Worm (Caenorhabditis elegans) whole organism, late embryonic: ENCODE data around the gene ugt-6.

ENCODE experiments used
- C08G9.2 ChIP-seq: sonication (generic microtip); optimal IDR thresholded peaks from 2 replicates; lab custom pipeline; 2016; ENCODE audit warnings: mild to moderate bottlenecking, missing genetic modification characterization, moderate library complexity, missing compliant biosample characterization
- C38D4.7 ChIP-seq: fragments of 200-800 bp; sonication (Bioruptor generic); optimal IDR thresholded peaks from 2 replicates; lab custom pipeline; 2018; ENCODE audit warnings: mild to moderate bottlenecking, missing genetic modification characterization, moderate library complexity, missing compliant biosample characterization
- F13H6.1 ChIP-seq: sonication (generic microtip); optimal IDR thresholded peaks from 2 replicates; lab custom pipeline; 2016; ENCODE audit warnings: missing genetic modification characterization, missing compliant biosample characterization
- K09A11.1 ChIP-seq: sonication (generic microtip); optimal IDR thresholded peaks from 2 replicates; lab custom pipeline; 2017; ENCODE audit warnings: antibody characterized with exemption, mild to moderate bottlenecking, missing genetic modification characterization, missing compliant biosample characterization; ENCODE audit not compliant: insufficient read depth
- Y22D7AL.16 ChIP-seq: sonication (generic microtip); optimal IDR thresholded peaks from 2 replicates; lab custom pipeline; 2016; ENCODE audit warnings: missing genetic modification characterization, missing compliant biosample characterization
- ama-1 ChIP-seq: fragments of 150-350 bp; optimal IDR thresholded peaks from 2 replicates; lab custom pipeline; 2014
- ceh-18 ChIP-seq: sonication (generic microtip); optimal IDR thresholded peaks from 2 replicates; lab custom pipeline; 2016; ENCODE audit warnings: missing genetic modification characterization, missing compliant biosample characterization
- ceh-19 ChIP-seq: fragments of 200-800 bp; sonication (Bioruptor generic); optimal IDR thresholded peaks from 2 replicates; lab custom pipeline; 2018; ENCODE audit warnings: mild to moderate bottlenecking, missing genetic modification characterization, missing compliant biosample characterization
- ceh-34 ChIP-seq: sonication (generic microtip); optimal IDR thresholded peaks from 2 replicates; lab custom pipeline; 2016; ENCODE audit warnings: mild to moderate bottlenecking, missing genetic modification characterization, missing compliant biosample characterization
- ceh-45 ChIP-seq: fragments of 200-800 bp; sonication (Bioruptor generic); IDR thresholded peaks from 2 replicates; pipeline ENCODE4 v1.3.6; 2022; ENCODE audit warnings: missing genetic modification reagents, missing genetic modification characterization, missing compliant biosample characterization
- ceh-6 ChIP-seq: fragments of 200-800 bp; sonication (Bioruptor generic); optimal IDR thresholded peaks from 2 replicates; lab custom pipeline; 2018; ENCODE audit warnings: mild to moderate bottlenecking, missing genetic modification characterization, missing compliant biosample characterization
- dmd-4 ChIP-seq: sonication (generic microtip); optimal IDR thresholded peaks from 2 replicates; lab custom pipeline; 2016; ENCODE audit warnings: borderline replicate concordance, missing genetic modification characterization, missing compliant biosample characterization
- dve-1 ChIP-seq: sonication (generic microtip); optimal IDR thresholded peaks from 2 replicates; lab custom pipeline; 2017; ENCODE audit warnings: antibody characterized with exemption, mild to moderate bottlenecking, missing genetic modification characterization, missing compliant biosample characterization
- ets-4 ChIP-seq: sonication (generic microtip); optimal IDR thresholded peaks from 2 replicates; lab custom pipeline; 2016; ENCODE audit warnings: missing genetic modification characterization, missing compliant biosample characterization
- fax-1 ChIP-seq: sonication (generic microtip); optimal IDR thresholded peaks from 2 replicates; lab custom pipeline; 2016; ENCODE audit warnings: missing genotype, missing genetic modification characterization, missing compliant biosample characterization
- fkh-10 ChIP-seq: fragments of 150-350 bp; optimal IDR thresholded peaks from 2 replicates; lab custom pipeline; 2014; ENCODE audit warnings: missing biosample characterization, missing genetic modification reagents, missing genetic modification characterization
- fkh-6 ChIP-seq: sonication (generic microtip); optimal IDR thresholded peaks from 2 replicates; lab custom pipeline; 2016; ENCODE audit warnings: missing genetic modification characterization, missing compliant biosample characterization
- gmeb-2 ChIP-seq: sonication (generic microtip); optimal IDR thresholded peaks from 2 replicates; lab custom pipeline; 2016; ENCODE audit warnings: missing genetic modification characterization, inconsistent platforms, missing compliant biosample characterization
- hlh-13 ChIP-seq: fragments of 200-800 bp; sonication (Bioruptor generic); optimal IDR thresholded peaks from 2 replicates; lab custom pipeline; 2018; ENCODE audit warnings: mild to moderate bottlenecking, missing genetic modification characterization, missing compliant biosample characterization
- hlh-30 ChIP-seq: sonication (generic microtip); optimal IDR thresholded peaks from 2 replicates; lab custom pipeline; 2017; ENCODE audit warnings: antibody characterized with exemption, missing genetic modification characterization, missing compliant biosample characterization; ENCODE audit not compliant: insufficient read depth
- hlh-8 ChIP-seq: sonication (generic microtip); optimal IDR thresholded peaks from 2 replicates; lab custom pipeline; 2016; ENCODE audit warnings: missing genotype, missing genetic modification characterization, missing compliant biosample characterization
- mec-3 ChIP-seq: sonication (generic microtip); optimal IDR thresholded peaks from 2 replicates; lab custom pipeline; 2016; ENCODE audit warnings: borderline replicate concordance, missing genetic modification characterization, missing compliant biosample characterization
- nhr-11 ChIP-seq: fragments of 150-350 bp; optimal IDR thresholded peaks from 2 replicates; lab custom pipeline; 2014; ENCODE audit warnings: missing biosample characterization, missing genetic modification characterization
- pha-2 ChIP-seq: sonication (generic microtip); optimal IDR thresholded peaks from 2 replicates; lab custom pipeline; 2017; ENCODE audit warnings: mild to moderate bottlenecking, missing genetic modification characterization, missing compliant biosample characterization
- pha-4 ChIP-seq: fragments of 150-350 bp; optimal IDR thresholded peaks from 2 replicates; lab custom pipeline; 2018; ENCODE audit warnings: missing biosample characterization, missing genetic modification reagents, missing genetic modification characterization
- rnt-1 ChIP-seq: sonication (generic microtip); optimal IDR thresholded peaks from 2 replicates; lab custom pipeline; 2016; ENCODE audit warnings: missing genetic modification characterization, missing compliant biosample characterization
- sdc-2 ChIP-seq: sonication (generic microtip); optimal IDR thresholded peaks from 2 replicates; lab custom pipeline; 2016; ENCODE audit warnings: missing genotype, missing genetic modification characterization, missing compliant biosample characterization
- syd-9 ChIP-seq: sonication (generic microtip); optimal IDR thresholded peaks from 2 replicates; lab custom pipeline; 2016; ENCODE audit warnings: mild to moderate bottlenecking, missing genetic modification characterization, moderate library complexity, missing compliant biosample characterization
- tbx-2 ChIP-seq: sonication (generic microtip); optimal IDR thresholded peaks from 2 replicates; lab custom pipeline; 2016; ENCODE audit warnings: missing genetic modification characterization, missing compliant biosample characterization
- tbx-7 ChIP-seq: sonication (generic microtip); optimal IDR thresholded peaks from 2 replicates; lab custom pipeline; 2016; ENCODE audit warnings: missing genotype, missing genetic modification characterization, missing compliant biosample characterization
- ttx-3 ChIP-seq: sonication (generic microtip); optimal IDR thresholded peaks from 2 replicates; lab custom pipeline; 2016; ENCODE audit warnings: missing genetic modification reagents, missing genetic modification characterization, missing compliant biosample characterization
- unc-42 ChIP-seq: sonication (generic microtip); optimal IDR thresholded peaks from 2 replicates; lab custom pipeline; 2016; ENCODE audit warnings: missing genotype, missing genetic modification characterization, missing compliant biosample characterization
- unc-55 ChIP-seq: sonication (generic microtip); optimal IDR thresholded peaks from 2 replicates; lab custom pipeline; 2017; ENCODE audit warnings: missing biosample characterization, missing genetic modification reagents, missing genetic modification characterization

ugt-6 gene

DNA sequence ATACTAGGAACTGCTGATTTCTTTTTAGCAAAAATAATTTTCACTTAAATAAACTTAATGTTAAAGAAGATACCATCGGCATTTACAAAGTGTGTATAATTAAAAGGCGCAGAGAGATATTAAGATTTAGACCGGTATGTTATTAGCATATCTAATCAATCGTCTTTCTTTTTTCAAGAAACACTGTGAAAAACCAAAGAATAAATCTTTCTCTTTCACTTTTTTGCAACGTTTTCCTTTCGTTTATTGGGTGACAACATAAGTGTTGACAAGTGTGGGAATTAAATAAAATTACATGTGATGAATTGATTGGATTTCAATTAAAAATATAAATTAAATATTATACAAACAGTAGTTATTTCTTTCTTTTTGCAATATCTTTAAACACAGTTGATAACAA, 45.6 kb downstream of the ugt-6 start, which contains the start of gene C15C8.8:
TSS of gene C15C8.8 (minus strand) at position 101 of the 400 bp plus-strand sequence.
- TF ChIP-seq rnt-1 (no peak), hlh-30 (tag; lab: Kevin White, UChicago) (no peak), unc-55 (GFP tag; lab: Kevin White, UChicago) (no peak), dve-1 (tag; lab: Kevin White, UChicago) (no peak), ceh-19 (GFP tag; lab: Kevin White, UChicago) (no peak), fkh-6 (no peak), pha-4 (tag; lab: Kevin White, UChicago) (no peak), fax-1 (no peak), syd-9 (tag; lab: Kevin White, UChicago) (no peak), Y22D7AL.16 (no peak), sdc-2 (tag; lab: Kevin White, UChicago) (no peak), ceh-45 (GFP tag; lab: Robert Waterston, UW) (no peak), ceh-18 (tag; lab: Kevin White, UChicago) (no peak), ets-4 (no peak), ttx-3 (no peak), pha-2 (tag; lab: Kevin White, UChicago) (no peak), fkh-10 (GFP tag; lab: Kevin White, UChicago) (no peak), gmeb-2 (tag; lab: Kevin White, UChicago) (no peak), ceh-6 (GFP tag; lab: Kevin White, UChicago) (no peak), nhr-11 (tag; lab: Kevin White, UChicago) (no peak)

DNA sequence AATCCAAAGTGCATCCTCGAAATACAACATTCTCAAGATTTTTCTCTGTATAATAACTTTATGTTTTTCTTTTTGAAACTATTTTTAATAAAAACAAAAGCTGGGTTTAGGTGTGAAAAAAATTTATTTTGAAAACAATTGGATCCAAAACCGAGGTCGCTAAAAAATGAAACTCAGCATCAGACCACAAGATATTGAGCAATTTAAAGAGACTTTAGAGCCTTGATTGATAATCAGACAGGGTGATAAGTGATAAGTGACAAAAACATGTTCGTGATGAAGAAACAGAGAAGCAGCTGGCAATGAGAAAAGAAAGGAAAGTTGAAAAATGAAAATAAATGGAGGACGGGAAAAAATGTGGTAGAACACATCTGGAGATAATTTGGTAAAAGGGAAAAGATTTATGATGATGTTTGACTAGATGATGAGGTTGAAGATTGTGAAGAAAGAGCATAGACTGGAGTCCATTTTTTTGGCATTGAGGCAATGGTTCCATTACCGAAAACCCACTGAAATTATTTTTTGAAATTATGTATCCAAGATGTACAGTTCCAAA, 46.5 kb downstream of the ugt-6 start, which contains the start of gene C15C8.6:
TSS of gene C15C8.6 (minus strand) at position 51 of the 556 bp plus-strand sequence.
- no peak for TF ChIP-seq hlh-13 (GFP tag; lab: Kevin White, UChicago)
- TF ChIP-seq ets-4, result no peak
- TF ChIP-seq fkh-6, result no peak
- no peak for TF ChIP-seq ceh-34 (tag; lab: Kevin White, UChicago)
- TF ChIP-seq pha-4 (tag; lab: Kevin White, UChicago), result no peak
- no peak for TF ChIP-seq hlh-30 (tag; lab: Kevin White, UChicago)
- TF ChIP-seq C08G9.2 (tag; lab: Kevin White, UChicago), result no peak
- TF ChIP-seq nhr-11 (tag; lab: Kevin White, UChicago), result no peak
- TF ChIP-seq gmeb-2 (tag; lab: Kevin White, UChicago), result no peak
- TF ChIP-seq ceh-45 (GFP tag; lab: Robert Waterston, UW), result no peak
- no peak for TF ChIP-seq fkh-10 (GFP tag; lab: Kevin White, UChicago)
- no peak for TF ChIP-seq C38D4.7 (GFP tag; lab: Kevin White, UChicago)

DNA sequence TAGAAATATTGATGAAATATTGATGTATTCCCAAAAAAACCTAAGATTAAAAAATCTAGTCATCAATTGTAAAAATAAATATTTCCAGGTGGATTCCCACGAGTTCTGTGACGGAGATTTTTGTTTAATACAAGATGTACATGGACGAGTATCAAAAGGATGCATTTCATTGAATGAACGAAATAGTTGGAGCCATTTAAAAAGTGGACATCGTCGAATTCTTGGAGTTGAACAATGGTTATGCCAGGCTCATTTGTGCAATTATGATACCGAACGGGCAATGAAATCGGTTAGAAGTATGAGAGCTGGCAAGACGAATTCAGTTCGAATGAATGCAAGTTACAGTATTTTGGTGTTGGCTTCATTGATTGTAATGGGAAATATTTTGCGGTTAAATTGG, 48.5 kb downstream of the ugt-6 start:
- TF ChIP-seq ceh-6 (GFP tag; lab: Kevin White, UChicago) (no peak), dmd-4 (tag; lab: Kevin White, UChicago) (no peak), sdc-2 (tag; lab: Kevin White, UChicago) (no peak), F13H6.1 (tag; lab: Kevin White, UChicago) (no peak), tbx-2 (tag; lab: Kevin White, UChicago) (no peak), C38D4.7 (GFP tag; lab: Kevin White, UChicago) (no peak), hlh-30 (tag; lab: Kevin White, UChicago) (no peak), hlh-8 (no peak), pha-4 (tag; lab: Kevin White, UChicago) (no peak), Y22D7AL.16 (no peak), nhr-11 (tag; lab: Kevin White, UChicago) (no peak), K09A11.1 (tag; lab: Kevin White, UChicago) (no peak), tbx-7 (tag; lab: Kevin White, UChicago) (no peak), fkh-10 (GFP tag; lab: Kevin White, UChicago) (no peak), mec-3 (tag; lab: Kevin White, UChicago) (no peak), ama-1 (lab: Kevin White, UChicago) (no peak)

DNA sequence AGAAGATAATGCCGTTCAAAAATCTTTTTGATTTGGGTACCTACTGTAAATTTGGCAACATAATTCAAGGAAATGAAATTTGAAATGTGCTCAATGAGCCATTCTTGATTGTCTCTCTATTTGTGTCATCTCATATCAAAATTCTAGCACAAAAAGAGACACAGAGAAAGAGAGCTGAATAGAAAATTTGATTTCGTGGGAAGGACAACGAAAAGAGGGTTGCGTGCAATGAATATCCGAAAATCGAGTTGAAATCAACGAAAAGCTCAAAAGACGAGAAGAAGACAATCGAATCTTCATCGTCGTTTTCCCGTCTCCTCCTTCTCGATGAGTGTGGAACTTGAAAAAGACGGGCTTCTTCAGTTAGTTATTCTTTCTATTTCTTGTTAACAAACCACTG, 50.2 kb downstream of the ugt-6 start, which contains the start of gene C15C8.5:
TSS of gene C15C8.5 (plus strand) at position 152 of the 400 bp plus-strand sequence.
- TF ChIP-seq fkh-6, result no peak
- peak; percentile 97 for TF ChIP-seq unc-42 (tag; lab: Kevin White, UChicago)
